Fruit fly (Drosophila melanogaster): ENCODE results near the gene Dbp21E2.

The Dbp21E2 gene

dm6 chr2L:811405-811804 lies at the start of gene Dbp21E2:
Dbp21E2 (plus strand) TSS chr2L:811584.
- TF ChIP-seq Myc (optimal IDR thresholded peaks at IDR 0.05) (no peak), h (optimal IDR thresholded peaks at IDR 0.05) (no peak), ttk (optimal IDR thresholded peaks at IDR 0.05) (no peak), psq (optimal IDR thresholded peaks at IDR 0.05) (no peak), Sin3A (optimal IDR thresholded peaks at IDR 0.05) (no peak), insv (optimal IDR thresholded peaks at IDR 0.05) (no peak)

- no peak for TF ChIP-seq psq (optimal IDR thresholded peaks at IDR 0.05)
- no peak for TF ChIP-seq Sin3A (optimal IDR thresholded peaks at IDR 0.05)
- TF ChIP-seq insv (optimal IDR thresholded peaks at IDR 0.05): no peak
- TF ChIP-seq h (optimal IDR thresholded peaks at IDR 0.05): no peak
- no peak for TF ChIP-seq ttk (optimal IDR thresholded peaks at IDR 0.05)
- no peak for TF ChIP-seq Myc (optimal IDR thresholded peaks at IDR 0.05)
Observed at dm6 chr2L:773247-773646, 38.1 kb upstream of the Dbp21E2 start, which contains the start of gene CG12506. CG12506 (plus strand) TSS chr2L:773547.

dm6 chr2L:776236-776635 lies 35.1 kb upstream of the Dbp21E2 start, which contains the start of gene CG13946:
CG13946 (plus strand) TSS chr2L:776536.
- no peak for TF ChIP-seq psq (optimal IDR thresholded peaks at IDR 0.05)
- no peak for TF ChIP-seq h (optimal IDR thresholded peaks at IDR 0.05)
- TF ChIP-seq Sin3A (optimal IDR thresholded peaks at IDR 0.05): no peak
- no peak for TF ChIP-seq Myc (optimal IDR thresholded peaks at IDR 0.05)
- TF ChIP-seq ttk (optimal IDR thresholded peaks at IDR 0.05): no peak
- TF ChIP-seq insv (optimal IDR thresholded peaks at IDR 0.05): no peak

dm6 chr2L:779123-779584 lies 32.2 kb upstream of the Dbp21E2 start, which contains the start of gene CG13947:
CG13947 (plus strand) TSS chr2L:779173.
- TF ChIP-seq h (optimal IDR thresholded peaks at IDR 0.05) (no peak), psq (optimal IDR thresholded peaks at IDR 0.05) (no peak), ttk (optimal IDR thresholded peaks at IDR 0.05) (no peak), Sin3A (optimal IDR thresholded peaks at IDR 0.05) (no peak), Myc (optimal IDR thresholded peaks at IDR 0.05) (no peak), insv (optimal IDR thresholded peaks at IDR 0.05) (no peak)

- TF ChIP-seq Sin3A (optimal IDR thresholded peaks at IDR 0.05) (no peak), ttk (optimal IDR thresholded peaks at IDR 0.05) (no peak), psq (optimal IDR thresholded peaks at IDR 0.05) (no peak), h (optimal IDR thresholded peaks at IDR 0.05) (no peak), Myc (optimal IDR thresholded peaks at IDR 0.05) (no peak), insv (optimal IDR thresholded peaks at IDR 0.05) (no peak)
Observed at dm6 chr2L:780182-780581, 31.2 kb upstream of the Dbp21E2 start, which contains the start of gene Gr21a. Gr21a (plus strand) TSS chr2L:780482.

dm6 chr2L:780851-781250 lies 30.5 kb upstream of the Dbp21E2 start:
- TF ChIP-seq insv (optimal IDR thresholded peaks at IDR 0.05): no peak
- TF ChIP-seq ttk (optimal IDR thresholded peaks at IDR 0.05): no peak
- no peak for TF ChIP-seq h (optimal IDR thresholded peaks at IDR 0.05)
- TF ChIP-seq Myc (optimal IDR thresholded peaks at IDR 0.05): no peak
- TF ChIP-seq Sin3A (optimal IDR thresholded peaks at IDR 0.05): no peak
- no peak for TF ChIP-seq psq (optimal IDR thresholded peaks at IDR 0.05)

dm6 chr2L:784036-784435 lies 27.3 kb upstream of the Dbp21E2 start, which contains the start of gene CG3544:
CG3544 (plus strand) TSS chr2L:784336.
- TF ChIP-seq insv (optimal IDR thresholded peaks at IDR 0.05): no peak
- TF ChIP-seq h (optimal IDR thresholded peaks at IDR 0.05): no peak
- TF ChIP-seq Myc (optimal IDR thresholded peaks at IDR 0.05): no peak
- TF ChIP-seq ttk (optimal IDR thresholded peaks at IDR 0.05): no peak

- TF ChIP-seq Myc (optimal IDR thresholded peaks at IDR 0.05) (no peak), psq (optimal IDR thresholded peaks at IDR 0.05) (no peak), h (optimal IDR thresholded peaks at IDR 0.05) (no peak), insv (optimal IDR thresholded peaks at IDR 0.05) (no peak)
Observed at dm6 chr2L:789966-790365, 21.4 kb upstream of the Dbp21E2 start.

- no peak for TF ChIP-seq Myc (optimal IDR thresholded peaks at IDR 0.05)
- TF ChIP-seq insv (optimal IDR thresholded peaks at IDR 0.05): no peak
- TF ChIP-seq ttk (optimal IDR thresholded peaks at IDR 0.05): no peak
- TF ChIP-seq h (optimal IDR thresholded peaks at IDR 0.05): no peak
- no peak for TF ChIP-seq Sin3A (optimal IDR thresholded peaks at IDR 0.05)
- TF ChIP-seq psq (optimal IDR thresholded peaks at IDR 0.05): no peak
Observed at dm6 chr2L:790698-791097, 20.7 kb upstream of the Dbp21E2 start, which contains the start of gene Pkg21D. Pkg21D (minus strand) TSS chr2L:790798.

- no peak for TF ChIP-seq ttk (optimal IDR thresholded peaks at IDR 0.05)
- TF ChIP-seq insv (optimal IDR thresholded peaks at IDR 0.05): no peak
- TF ChIP-seq h (optimal IDR thresholded peaks at IDR 0.05): no peak
- TF ChIP-seq Myc (optimal IDR thresholded peaks at IDR 0.05): no peak
- TF ChIP-seq Sin3A (optimal IDR thresholded peaks at IDR 0.05): no peak
- no peak for TF ChIP-seq psq (optimal IDR thresholded peaks at IDR 0.05)
Observed at dm6 chr2L:810277-810676, 1.1 kb upstream of the Dbp21E2 start, which contains the start of gene Nnf1b. Nnf1b (plus strand) TSS chr2L:810577.

dm6 chr2L:815785-816389 lies 4.5 kb downstream of the Dbp21E2 start, which contains the start of the genes Saf6 and Pex12:
Saf6 (minus strand) TSS chr2L:815950.
Pex12 (plus strand) TSS chr2L:815993.
- no peak for TF ChIP-seq insv (optimal IDR thresholded peaks at IDR 0.05)
- TF ChIP-seq Myc (optimal IDR thresholded peaks at IDR 0.05): no peak
- TF ChIP-seq h (optimal IDR thresholded peaks at IDR 0.05): no peak
- no peak for TF ChIP-seq psq (optimal IDR thresholded peaks at IDR 0.05)
- TF ChIP-seq Sin3A (optimal IDR thresholded peaks at IDR 0.05): no peak
- no peak for TF ChIP-seq ttk (optimal IDR thresholded peaks at IDR 0.05)

dm6 chr2L:817850-818249 lies 6.5 kb downstream of the Dbp21E2 start, which contains the start of gene CG15880:
CG15880 (minus strand) TSS chr2L:817950.
- TF ChIP-seq Sin3A (optimal IDR thresholded peaks at IDR 0.05) (no peak), insv (optimal IDR thresholded peaks at IDR 0.05) (no peak), ttk (optimal IDR thresholded peaks at IDR 0.05) (no peak), psq (optimal IDR thresholded peaks at IDR 0.05) (no peak), h (optimal IDR thresholded peaks at IDR 0.05) (no peak), Myc (optimal IDR thresholded peaks at IDR 0.05) (no peak)

Measured in Kc167 (cell line).